Fruit fly (Drosophila melanogaster): Measurements from ENCODE around the gene Mur29B.
A peak's percentile ranks its signal among the peaks of the same experiment; 100 is the strongest.

DNA sequence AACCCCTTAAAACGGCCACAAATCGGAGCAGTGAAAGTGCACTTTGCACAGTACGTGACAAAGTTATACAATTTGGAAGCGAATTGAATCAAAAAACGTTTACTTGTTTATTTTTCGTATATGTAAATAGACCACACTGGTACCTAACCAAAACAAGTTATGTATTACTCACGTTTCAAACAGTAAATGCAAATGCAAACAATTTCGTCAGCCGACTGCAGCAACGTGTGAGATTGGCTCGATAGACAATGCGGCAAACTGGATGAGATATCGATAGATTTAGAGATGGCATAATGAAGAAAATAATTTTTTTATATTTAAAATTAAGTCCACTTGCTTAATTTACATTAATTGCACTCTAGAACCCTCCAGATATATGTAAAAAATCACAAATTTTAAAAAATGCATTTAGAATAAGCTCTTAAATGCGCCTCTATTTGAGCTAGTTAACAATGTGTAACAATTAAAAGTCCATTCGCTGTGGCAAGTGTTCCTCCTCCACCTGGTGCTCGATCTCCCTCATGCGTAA, 29.6 kb downstream of the Mur29B start, which contains the start of gene AlaRS:
- no peak for TF ChIP-seq cnc (optimal IDR thresholded peaks at IDR 0.05)
- peak; percentile 87 for TF ChIP-seq kay (GFP tag; ENCODE audit: borderline replicate concordance)
- TF ChIP-seq CG12768 (GFP tag; optimal IDR thresholded peaks at IDR 0.05), result peak; percentile 61
- peak; percentile 90 for TF ChIP-seq Mnt (GFP tag; optimal IDR thresholded peaks at IDR 0.05)
- peak; percentile 51 for TF ChIP-seq CG7101 (tag; optimal IDR thresholded peaks at IDR 0.05)
- TF ChIP-seq cic (GFP tag; optimal IDR thresholded peaks at IDR 0.05), result peak; percentile 24
- TF ChIP-seq CG5204 (GFP tag; optimal IDR thresholded peaks at IDR 0.05), result peak; percentile 37
- peak; percentile 69 for TF ChIP-seq tj (GFP tag; optimal IDR thresholded peaks at IDR 0.05)
- peak; percentile 60 for TF ChIP-seq CG33017 (tag; optimal IDR thresholded peaks at IDR 0.05)
- TF ChIP-seq CG1620 (GFP tag; optimal IDR thresholded peaks at IDR 0.05), result peak; percentile 40
- TF ChIP-seq Hr96 (GFP tag; optimal IDR thresholded peaks at IDR 0.05), result no peak

All from whole organism, adult.